Fruit fly (Drosophila melanogaster) whole organism, embryonic: ENCODE results near the gene yrt.
A peak's percentile ranks its signal among the peaks of the same experiment; 100 is the strongest.

ENCODE experiments used
- ATbp ChIP-seq: fragments of 200-800 bp; sonication (Bioruptor generic); optimal IDR thresholded peaks from 2 replicates; lab custom pipeline; 2017; ENCODE audit warnings: missing biosample characterization, mild to moderate bottlenecking, missing genetic modification characterization, missing genetic modification reagents
- Ada2b ChIP-seq: fragments of 200-800 bp; sonication (Bioruptor generic); IDR thresholded peaks from 2 replicates; pipeline ENCODE4 v1.3.6; 2022; ENCODE audit warnings: missing biosample characterization, missing genetic modification characterization
- CG10366 ChIP-seq: fragments of 200-800 bp; sonication (Bioruptor generic); IDR thresholded peaks from 2 replicates; pipeline ENCODE4 v1.3.6; 2022; ENCODE audit warnings: missing biosample characterization, missing genetic modification characterization
- CG14441 ChIP-seq: fragments of 200-800 bp; sonication (Bioruptor generic); IDR thresholded peaks from 2 replicates; pipeline ENCODE4 v1.3.6; 2022; ENCODE audit warnings: missing biosample characterization, missing genetic modification characterization
- CG15479 ChIP-seq: fragments of 200-800 bp; sonication (Bioruptor generic); optimal IDR thresholded peaks from 3 replicates; lab custom pipeline; 2019; ENCODE audit warnings: missing biosample characterization, mild to moderate bottlenecking, missing genetic modification characterization, moderate library complexity
- CG17802 ChIP-seq: fragments of 200-800 bp; sonication (Bioruptor generic); optimal IDR thresholded peaks from 2 replicates; lab custom pipeline; 2018; ENCODE audit warnings: missing biosample characterization, mild to moderate bottlenecking, missing genetic modification characterization, moderate library complexity
- CG17912 ChIP-seq: fragments of 200-800 bp; sonication (Bioruptor generic); optimal IDR thresholded peaks from 2 replicates; lab custom pipeline; 2018; ENCODE audit warnings: missing biosample characterization, mild to moderate bottlenecking, missing genetic modification characterization
- CG30403 ChIP-seq: fragments of 200-800 bp; sonication (Bioruptor generic); optimal IDR thresholded peaks from 3 replicates; lab custom pipeline; 2016; ENCODE audit warnings: missing biosample characterization, missing genetic modification characterization
- CG32532 ChIP-seq: fragments of 200-800 bp; sonication (Bioruptor generic); IDR thresholded peaks from 2 replicates; pipeline ENCODE4 v1.3.6; 2022; ENCODE audit warnings: missing biosample characterization, missing genetic modification characterization
- CG33213 ChIP-seq: fragments of 200-800 bp; sonication (Bioruptor generic); optimal IDR thresholded peaks from 3 replicates; lab custom pipeline; 2016; ENCODE audit warnings: missing biosample characterization, missing genetic modification characterization
- CG3838 ChIP-seq: fragments of 200-800 bp; sonication (Bioruptor generic); optimal IDR thresholded peaks from 3 replicates; lab custom pipeline; 2016; ENCODE audit warnings: missing biosample characterization, missing genetic modification characterization
- CG4617 ChIP-seq: fragments of 200-800 bp; sonication (Bioruptor generic); optimal IDR thresholded peaks from 3 replicates; lab custom pipeline; 2016; ENCODE audit warnings: missing biosample characterization, missing genetic modification characterization, borderline replicate concordance
- CG9609 ChIP-seq: fragments of 200-800 bp; sonication (Bioruptor generic); optimal IDR thresholded peaks from 3 replicates; lab custom pipeline; 2016; ENCODE audit warnings: missing biosample characterization, missing genetic modification characterization
- CG9817 ChIP-seq: fragments of 200-800 bp; sonication (Bioruptor generic); optimal IDR thresholded peaks from 2 replicates; lab custom pipeline; 2018; ENCODE audit warnings: missing biosample characterization, mild to moderate bottlenecking, missing genetic modification characterization, moderate library complexity
- CTCF ChIP-seq: fragments of 200-800 bp; sonication (Bioruptor generic); optimal IDR thresholded peaks from 2 replicates; lab custom pipeline; 2017; ENCODE audit warnings: missing biosample characterization, mild to moderate bottlenecking, missing genetic modification characterization, moderate library complexity
- Dfd ChIP-seq, 2 experiments: fragments of >200 bp; optimal IDR thresholded peaks; 2 replicates each; lab custom pipeline; 2017; ENCODE audit warnings: missing biosample characterization in 2 of 2, missing genetic modification characterization in 2 of 2
- Dll ChIP-seq: fragments of 200-800 bp; sonication (Bioruptor generic); IDR thresholded peaks from 4 replicates; pipeline ENCODE4 v1.3.6; 2022; ENCODE audit warnings: missing biosample characterization, missing genetic modification characterization; ENCODE audit not compliant: partially characterized antibody
- E2f2 ChIP-seq: fragments of 200-800 bp; sonication (Bioruptor generic); IDR thresholded peaks from 2 replicates; pipeline ENCODE4 v1.3.6; 2022; ENCODE audit warnings: missing biosample characterization, missing genetic modification characterization
- Ets97D ChIP-seq: fragments of 200-800 bp; sonication (Bioruptor generic); optimal IDR thresholded peaks from 3 replicates; lab custom pipeline; 2016; ENCODE audit warnings: missing biosample characterization, missing genetic modification characterization
- Gsc ChIP-seq: fragments of 200-800 bp; sonication (Bioruptor generic); IDR thresholded peaks from 2 replicates; pipeline ENCODE4 v1.3.6; 2022; ENCODE audit warnings: missing biosample characterization, missing genetic modification characterization
- H15 ChIP-seq: fragments of 200-800 bp; sonication (Bioruptor generic); IDR thresholded peaks from 3 replicates; pipeline ENCODE4 v1.3.6; 2022; ENCODE audit warnings: missing biosample characterization, missing genetic modification characterization
- HmgD ChIP-seq: fragments of 200-800 bp; sonication (Bioruptor generic); optimal IDR thresholded peaks from 3 replicates; lab custom pipeline; 2016; ENCODE audit warnings: missing biosample characterization, missing genetic modification characterization
- MTF-1 ChIP-seq: fragments of 200-800 bp; sonication (Bioruptor generic); optimal IDR thresholded peaks from 2 replicates; lab custom pipeline; 2018; ENCODE audit warnings: missing biosample characterization, mild to moderate bottlenecking, missing genetic modification characterization, borderline replicate concordance
- Mrtf ChIP-seq: fragments of 200-800 bp; sonication (Bioruptor generic); IDR thresholded peaks from 3 replicates; pipeline ENCODE4 v1.3.6; 2022; ENCODE audit warnings: missing biosample characterization, missing genetic modification characterization
- Myb ChIP-seq: fragments of 200-800 bp; sonication (Bioruptor generic); optimal IDR thresholded peaks from 2 replicates; lab custom pipeline; 2016; ENCODE audit warnings: missing biosample characterization, missing genetic modification characterization
- Nf-YB ChIP-seq: fragments of 200-800 bp; sonication (Bioruptor generic); optimal IDR thresholded peaks from 3 replicates; lab custom pipeline; 2019; ENCODE audit warnings: missing biosample characterization, mild to moderate bottlenecking, missing genetic modification characterization, moderate library complexity
- Sry-δ ChIP-seq: fragments of 200-800 bp; sonication (Bioruptor generic); optimal IDR thresholded peaks from 2 replicates; lab custom pipeline; 2016; ENCODE audit warnings: missing biosample characterization, missing genetic modification characterization
- Xbp1 ChIP-seq: fragments of 200-800 bp; sonication (Bioruptor generic); optimal IDR thresholded peaks from 3 replicates; lab custom pipeline; 2016; ENCODE audit warnings: missing biosample characterization, mild to moderate bottlenecking, missing genetic modification characterization
- amos ChIP-seq: fragments of 200-800 bp; sonication (Bioruptor generic); IDR thresholded peaks from 2 replicates; pipeline ENCODE4 v1.3.6; 2022; ENCODE audit warnings: missing biosample characterization, missing genetic modification characterization; ENCODE audit not compliant: partially characterized antibody
- cad ChIP-seq: fragments of >200 bp; optimal IDR thresholded peaks from 2 replicates; lab custom pipeline; 2017; ENCODE audit warnings: missing biosample characterization, missing genetic modification characterization
- chif ChIP-seq, 2 experiments: fragments of 200-800 bp; sonication (Bioruptor generic); optimal IDR thresholded peaks; 3 replicates each; lab custom pipeline; 2016; ENCODE audit warnings: missing biosample characterization in 2 of 2, missing genetic modification characterization in 2 of 2
- da ChIP-seq: fragments of 200-800 bp; sonication (Bioruptor generic); optimal IDR thresholded peaks from 2 replicates; lab custom pipeline; 2016; ENCODE audit warnings: missing biosample characterization, missing genetic modification characterization
- danr ChIP-seq: fragments of 200-800 bp; sonication (Bioruptor generic); IDR thresholded peaks from 2 replicates; pipeline ENCODE4 v1.3.6; 2022; ENCODE audit warnings: missing biosample characterization, missing genetic modification characterization
- esg ChIP-seq: fragments of 200-800 bp; sonication (Bioruptor generic); conservative IDR thresholded peaks from 2 replicates; pipeline ENCODE4 v1.3.6; 2022; ENCODE audit warnings: missing biosample characterization, missing genetic modification characterization
- exex ChIP-seq: fragments of 200-800 bp; sonication (Bioruptor generic); optimal IDR thresholded peaks from 4 replicates; lab custom pipeline; 2018; ENCODE audit warnings: missing biosample characterization, mild to moderate bottlenecking, missing genetic modification characterization, moderate library complexity
- gce ChIP-seq: fragments of 200-800 bp; sonication (Bioruptor generic); IDR thresholded peaks from 3 replicates; pipeline ENCODE4 v1.3.6; 2022; ENCODE audit warnings: missing biosample characterization, missing genetic modification characterization
- grau ChIP-seq: fragments of 200-800 bp; optimal IDR thresholded peaks from 3 replicates; lab custom pipeline; 2019; ENCODE audit warnings: missing biosample characterization, mild to moderate bottlenecking, missing genetic modification characterization, moderate library complexity
- hb ChIP-seq: fragments of 200-800 bp; sonication (Bioruptor generic); IDR thresholded peaks from 3 replicates; pipeline ENCODE4 v1.3.6; 2022; ENCODE audit warnings: missing biosample characterization, missing genetic modification characterization; ENCODE audit not compliant: partially characterized antibody
- hkb ChIP-seq, 2 experiments: fragments of 200-800 bp in 1 of 2; fragments of >200 bp in 1 of 2; sonication (Bioruptor generic) in 1 of 2; IDR thresholded peaks in 1 of 2; optimal IDR thresholded peaks in 1 of 2; 2 replicates each; pipeline versions ENCODE4 v1.3.6 to Lab custom; 2017 to 2022; ENCODE audit warnings: missing biosample characterization in 1 of 2, missing genetic modification characterization in 1 of 2
- pb ChIP-seq: fragments of 200-800 bp; sonication (Bioruptor generic); optimal IDR thresholded peaks from 3 replicates; lab custom pipeline; 2016; ENCODE audit warnings: missing biosample characterization, missing genetic modification characterization
- phol ChIP-seq: fragments of 200-800 bp; sonication (Bioruptor generic); optimal IDR thresholded peaks from 3 replicates; lab custom pipeline; 2018; ENCODE audit warnings: missing biosample characterization, mild to moderate bottlenecking, missing genetic modification characterization, moderate library complexity
- pnt ChIP-seq: fragments of 200-800 bp; sonication (Bioruptor generic); optimal IDR thresholded peaks from 3 replicates; lab custom pipeline; 2016; ENCODE audit warnings: missing biosample characterization, missing genetic modification characterization
- ranshi ChIP-seq: fragments of 200-800 bp; sonication (Bioruptor generic); IDR thresholded peaks from 2 replicates; pipeline ENCODE4 v1.3.6; 2022; ENCODE audit warnings: missing biosample characterization, missing genetic modification characterization
- run ChIP-seq: fragments of 200-800 bp; sonication (Bioruptor generic); optimal IDR thresholded peaks from 3 replicates; lab custom pipeline; 2018; ENCODE audit warnings: missing biosample characterization, mild to moderate bottlenecking, missing genetic modification characterization
- schlank ChIP-seq: fragments of 200-800 bp; sonication (Bioruptor generic); optimal IDR thresholded peaks from 2 replicates; lab custom pipeline; 2018; ENCODE audit warnings: missing biosample characterization, mild to moderate bottlenecking, missing genetic modification characterization
- sob ChIP-seq: fragments of 200-800 bp; sonication (Bioruptor generic); IDR thresholded peaks from 2 replicates; pipeline ENCODE4 v1.3.6; 2022; ENCODE audit warnings: missing biosample characterization, missing genetic modification characterization
- sr ChIP-seq: fragments of 200-800 bp; sonication (Bioruptor generic); IDR thresholded peaks from 3 replicates; pipeline ENCODE4 v1.3.6; 2022; ENCODE audit warnings: missing biosample characterization, missing genetic modification characterization
- tin ChIP-seq: fragments of 200-800 bp; sonication (Bioruptor generic); optimal IDR thresholded peaks from 3 replicates; lab custom pipeline; 2016; ENCODE audit warnings: missing biosample characterization, missing genetic modification characterization
- unc-4 ChIP-seq: fragments of 200-800 bp; sonication (Bioruptor generic); IDR thresholded peaks from 2 replicates; pipeline ENCODE4 v1.3.6; 2022; ENCODE audit warnings: missing biosample characterization, missing genetic modification characterization; ENCODE audit not compliant: partially characterized antibody

yrt gene

dm6 chr3R:13400902-13401721 is 33.7 kb downstream of the yrt start (continued):
- peak; percentile 67 for TF ChIP-seq schlank
- TF ChIP-seq sob (GFP tag; lab: Robert Waterston, UW) = peak; percentile 80
- TF ChIP-seq danr (GFP tag; lab: Robert Waterston, UW) = peak; percentile 81
- TF ChIP-seq Nf-YB (GFP tag; lab: Kevin White, UChicago) = peak; percentile 80
- peak; percentile 80 for TF ChIP-seq tin (GFP tag; lab: Kevin White, UChicago)
- peak; percentile 86 for TF ChIP-seq esg (GFP tag; lab: Robert Waterston, UW)
- TF ChIP-seq run (tag; lab: Kevin White, UChicago) = peak; percentile 73
- TF ChIP-seq CG32532 (GFP tag; lab: Robert Waterston, UW) = peak; percentile 89
- TF ChIP-seq CG14441 (GFP tag; lab: Robert Waterston, UW) = peak; percentile 84
- no peak for TF ChIP-seq cad (GFP tag; lab: Kevin White, UChicago)
- peak; percentile 43 for TF ChIP-seq CTCF
- TF ChIP-seq sr (GFP tag; lab: Robert Waterston, UW) = no peak
- peak; percentile 81; the same call in 2 of the 3 replicates for TF ChIP-seq gce (GFP tag; lab: Robert Waterston, UW)
- TF ChIP-seq chif (GFP tag; optimal IDR thresholded peaks at IDR 0.05; lab: Kevin White, UChicago) = peak; percentile 69 to 90
- TF ChIP-seq Ada2b = peak; percentile 75
- peak; percentile 74 for TF ChIP-seq pb
- peak; percentile 88 for TF ChIP-seq CG9609
- peak; percentile 76 for TF ChIP-seq Myb (GFP tag; lab: Kevin White, UChicago)
- TF ChIP-seq hkb (optimal IDR thresholded peaks at IDR 0.05; lab: Kevin White, UChicago) = no peak
- TF ChIP-seq hkb (GFP tag; IDR thresholded peaks at IDR 0.05; lab: Robert Waterston, UW) = peak; percentile 89
- TF ChIP-seq CG10366 = peak; percentile 78
- peak; percentile 9 for TF ChIP-seq CG17912 (GFP tag; lab: Kevin White, UChicago)
- no peak for TF ChIP-seq hb (GFP tag; lab: Robert Waterston, UW)
- TF ChIP-seq CG9817 (tag; lab: Kevin White, UChicago) = peak; percentile 79
- no peak for TF ChIP-seq Dfd (GFP tag; optimal IDR thresholded peaks at IDR 0.05; lab: Kevin White, UChicago)
- peak; percentile 76 for TF ChIP-seq da (GFP tag; lab: Kevin White, UChicago)
- TF ChIP-seq HmgD (GFP tag; lab: Kevin White, UChicago) = no peak
- no peak for TF ChIP-seq Dll
- TF ChIP-seq CG33213 (GFP tag; lab: Kevin White, UChicago) = peak; percentile 65
- peak; percentile 79 for TF ChIP-seq ATbp
- TF ChIP-seq Mrtf (GFP tag; lab: Robert Waterston, UW) = peak; percentile 67; the same call in 1 of the 3 replicates
- TF ChIP-seq unc-4 (GFP tag; lab: Robert Waterston, UW) = no peak
- peak; percentile 95 for TF ChIP-seq CG30403 (GFP tag; lab: Kevin White, UChicago)
- TF ChIP-seq Sry-δ (GFP tag; lab: Kevin White, UChicago) = peak; percentile 29
- peak; percentile 89 for TF ChIP-seq pnt
- peak; percentile 79 for TF ChIP-seq H15 (GFP tag; lab: Robert Waterston, UW)
- peak; percentile 74; the same call in 1 of the 2 replicates for TF ChIP-seq ranshi (GFP tag; lab: Robert Waterston, UW)
- TF ChIP-seq CG17802 (tag; lab: Kevin White, UChicago) = peak; percentile 69
- TF ChIP-seq Gsc = peak; percentile 49
- no peak for TF ChIP-seq amos (GFP tag; lab: Robert Waterston, UW)
- peak; percentile 75 for TF ChIP-seq CG4617 (GFP tag; lab: Kevin White, UChicago)
- TF ChIP-seq Xbp1 (GFP tag; lab: Kevin White, UChicago) = peak; percentile 90
- peak; percentile 50 for TF ChIP-seq Ets97D
- no peak for TF ChIP-seq CG15479 (GFP tag; lab: Kevin White, UChicago)
- peak; percentile 68 for TF ChIP-seq E2f2 (GFP tag; lab: Robert Waterston, UW)
- peak; percentile 75 for TF ChIP-seq CG3838 (GFP tag; lab: Kevin White, UChicago)
- peak; percentile 92 for TF ChIP-seq phol (tag; lab: Kevin White, UChicago)
- TF ChIP-seq grau (tag; lab: Kevin White, UChicago) = peak; percentile 93
- TF ChIP-seq MTF-1 (GFP tag; lab: Kevin White, UChicago) = peak; percentile 64
- peak; percentile 12 for TF ChIP-seq exex (tag; lab: Kevin White, UChicago)
